Worm (Caenorhabditis elegans): ENCODE results near the gene gipc-2.

Gene gipc-2

DNA sequence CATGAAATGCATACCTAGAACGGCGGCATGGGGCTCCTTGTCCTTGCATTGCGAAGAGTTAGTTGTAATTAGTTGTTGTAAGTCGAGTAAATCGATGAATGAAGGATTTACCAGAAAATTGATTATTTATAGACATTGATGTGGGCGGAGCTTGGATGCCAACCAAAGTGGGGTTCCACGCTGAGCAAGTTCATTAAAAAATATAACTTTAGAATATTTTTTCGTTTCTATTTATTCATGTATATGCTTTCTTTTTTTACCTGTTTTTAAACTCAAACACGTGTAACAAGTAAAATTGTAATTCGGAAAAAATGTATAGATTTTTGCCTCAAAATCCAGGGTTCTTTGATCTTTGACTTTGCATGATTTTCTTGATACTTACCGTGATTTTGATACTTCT lies at the start of gene gipc-2:
gipc-2 (minus strand) TSS at position 101 of the 400 bp plus-strand sequence.
- TF ChIP-seq nhr-76 (tag; optimal IDR thresholded peaks at IDR 0.05) (no peak), egl-27 (tag; optimal IDR thresholded peaks at IDR 0.05) (no peak), ztf-7 (tag; optimal IDR thresholded peaks at IDR 0.05) (no peak), dmd-6 (GFP tag; IDR thresholded peaks at IDR 0.05) (no peak), mxl-3 (GFP tag; optimal IDR thresholded peaks at IDR 0.05) (no peak), nhr-42 (GFP tag; IDR thresholded peaks at IDR 0.05) (no peak), ama-1 (optimal IDR thresholded peaks at IDR 0.05) (no peak), unc-130 (GFP tag; optimal IDR thresholded peaks at IDR 0.05) (no peak), madf-9 (GFP tag; conservative IDR thresholded peaks at IDR 0.05) (no peak), ceh-32 (tag; optimal IDR thresholded peaks at IDR 0.05; ENCODE audit: poor library complexity) (no peak), fos-1 (tag; optimal IDR thresholded peaks at IDR 0.05) (no peak), egl-43 (GFP tag; IDR thresholded peaks at IDR 0.05) (no peak), hif-1 (tag; optimal IDR thresholded peaks at IDR 0.05) (no peak)

DNA sequence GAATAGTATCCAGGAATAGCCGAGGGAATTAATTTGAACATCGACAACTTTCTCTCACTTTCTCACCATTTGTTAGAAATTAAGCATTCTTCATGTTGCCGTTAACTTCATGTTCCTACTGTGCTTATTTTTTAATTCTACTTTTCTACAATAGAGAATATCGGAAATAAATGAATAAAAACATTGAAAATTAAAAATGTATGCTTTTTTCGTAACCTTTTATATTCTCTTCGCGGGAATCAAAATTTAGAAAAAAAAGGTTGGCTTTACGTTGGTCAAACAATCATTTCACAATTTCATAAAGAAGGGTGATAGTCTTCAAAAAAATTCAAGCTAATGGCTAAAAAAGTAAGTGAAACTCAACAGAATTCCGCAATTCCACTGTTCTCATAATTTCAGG lies 48.4 kb upstream of the gipc-2 start, which contains the start of gene W01B6.5:
W01B6.5 (plus strand) TSS at position 301 of the 400 bp plus-strand sequence.
- TF ChIP-seq zfp-2 (tag; optimal IDR thresholded peaks at IDR 0.05) = no peak
- TF ChIP-seq unc-130 (GFP tag; optimal IDR thresholded peaks at IDR 0.05) = no peak
- TF ChIP-seq ceh-32 (tag; optimal IDR thresholded peaks at IDR 0.05; ENCODE audit: poor library complexity) = no peak
- no peak for TF ChIP-seq nhr-102 (tag; optimal IDR thresholded peaks at IDR 0.05)
- TF ChIP-seq arid-1 (GFP tag; conservative IDR thresholded peaks at IDR 0.05) = no peak

DNA sequence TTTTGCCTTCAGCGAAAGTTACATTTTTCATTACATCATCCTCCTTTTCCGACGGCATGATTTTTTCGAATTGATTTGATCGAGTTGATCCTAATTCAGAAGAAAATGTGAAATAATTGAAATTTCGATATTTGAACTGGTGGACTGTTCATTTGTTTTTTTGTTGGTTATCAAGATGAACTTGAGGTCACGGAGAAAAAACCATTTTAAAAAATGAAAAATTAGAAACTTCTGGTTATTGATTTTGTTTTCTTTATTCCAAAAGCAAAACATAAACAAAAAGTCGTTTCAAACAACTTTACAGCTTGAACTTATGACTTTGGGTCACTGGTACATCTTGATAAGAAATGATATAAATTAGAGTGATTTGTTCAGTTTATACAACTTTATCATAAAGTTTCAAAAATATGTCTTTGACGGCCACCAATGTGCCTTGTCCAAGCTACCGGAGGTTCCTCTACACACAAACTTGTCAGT lies 47.6 kb upstream of the gipc-2 start, which contains the start of the genes ttbk-4 and W01B6.4:
ttbk-4 (minus strand) TSS at position 101 of the 477 bp plus-strand sequence.
W01B6.4 (plus strand) TSS at position 427 of the 477 bp plus-strand sequence.
- no peak for TF ChIP-seq egl-27 (tag; optimal IDR thresholded peaks at IDR 0.05)
- TF ChIP-seq skn-1 (tag; optimal IDR thresholded peaks at IDR 0.05) = no peak
- peak in 1 of 2 experiments; percentile 2 for TF ChIP-seq unc-62 (GFP tag; optimal IDR thresholded peaks at IDR 0.05 in 1 of 2)
- TF ChIP-seq unc-62 (tag; optimal IDR thresholded peaks at IDR 0.05) = no peak
- TF ChIP-seq F37D6.2 (tag; optimal IDR thresholded peaks at IDR 0.05) = no peak

DNA sequence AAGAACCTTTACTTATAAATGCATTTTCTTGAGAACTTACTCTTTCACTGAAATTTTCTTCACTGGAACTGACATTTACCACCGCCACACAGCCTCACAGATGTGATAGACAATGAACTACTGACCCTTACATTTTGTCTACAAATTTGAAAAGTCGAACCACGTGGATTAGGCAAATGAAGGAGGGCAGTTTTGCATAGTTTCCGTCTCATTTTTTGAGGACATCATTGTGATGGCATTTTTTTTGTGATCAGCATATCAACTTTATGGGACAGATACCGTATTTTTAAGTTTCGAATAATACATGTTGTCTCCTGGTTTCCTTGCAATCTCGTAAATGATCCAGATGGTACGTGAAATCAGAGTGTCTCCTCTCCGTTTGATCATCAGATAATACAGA lies 45.1 kb upstream of the gipc-2 start, which contains the start of gene W01B6.3:
W01B6.3 (minus strand) TSS at position 101 of the 400 bp plus-strand sequence.
- TF ChIP-seq lir-3 (tag; optimal IDR thresholded peaks at IDR 0.05) (no peak), pqm-1 (tag; optimal IDR thresholded peaks at IDR 0.05) (no peak), unc-62 (GFP tag; optimal IDR thresholded peaks at IDR 0.05 in 1 of 2) (peak in 1 of 2 experiments; percentile 50), unc-62 (tag; optimal IDR thresholded peaks at IDR 0.05) (no peak), lsy-2 (tag; optimal IDR thresholded peaks at IDR 0.05) (no peak), ceh-62 (tag; optimal IDR thresholded peaks at IDR 0.05) (no peak), unc-39 (tag; optimal IDR thresholded peaks at IDR 0.05) (no peak), hlh-11 (tag; optimal IDR thresholded peaks at IDR 0.05) (no peak), hmg-1.1 (GFP tag; IDR thresholded peaks at IDR 0.05) (no peak)

DNA sequence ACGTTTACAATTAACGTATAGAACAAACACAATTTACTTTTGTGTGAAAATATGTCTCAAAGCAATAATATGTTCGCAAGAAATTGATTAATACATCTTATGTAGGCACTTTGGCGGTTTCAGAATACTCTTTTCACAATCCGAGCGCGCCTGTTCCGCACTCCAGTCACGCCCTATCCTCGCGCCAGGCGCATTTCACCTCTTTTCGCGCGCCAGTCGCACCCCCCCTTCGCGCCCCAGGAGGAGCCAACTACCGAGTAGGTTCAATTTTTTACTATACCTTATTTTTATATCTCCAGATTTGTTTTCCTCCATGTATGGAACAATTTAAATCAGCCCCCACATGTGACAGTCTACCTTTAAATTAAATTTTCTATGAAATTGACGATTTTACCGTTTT lies 43.7 kb upstream of the gipc-2 start:
- peak; percentile 76 for TF ChIP-seq set-16 (GFP tag; IDR thresholded peaks at IDR 0.05)

DNA sequence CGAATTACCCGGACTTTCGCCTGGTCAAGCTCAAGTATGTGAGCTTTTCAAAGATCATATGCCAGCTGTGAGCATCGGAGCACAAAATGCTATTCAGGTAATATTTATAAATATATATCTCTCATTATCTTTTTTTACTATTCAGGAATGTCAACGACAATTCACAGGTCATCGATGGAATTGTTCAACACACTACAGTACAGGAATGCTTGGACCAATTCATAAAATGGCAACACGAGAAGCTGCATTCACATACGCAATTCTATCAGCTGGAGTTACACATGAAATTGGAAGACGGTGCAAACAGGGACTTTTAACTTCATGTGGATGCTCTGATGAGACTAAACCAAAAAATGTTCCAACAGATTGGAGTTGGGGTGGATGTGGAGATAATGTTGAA lies 40.8 kb upstream of the gipc-2 start:
- TF ChIP-seq ama-1 (optimal IDR thresholded peaks at IDR 0.05) (no peak), unc-62 (GFP tag; optimal IDR thresholded peaks at IDR 0.05 in 1 of 2) (peak in 1 of 2 experiments; percentile 96), unc-62 (tag; optimal IDR thresholded peaks at IDR 0.05) (no peak), nhr-41 (GFP tag; IDR thresholded peaks at IDR 0.05) (no peak), zfp-3 (GFP tag; conservative IDR thresholded peaks at IDR 0.05) (no peak)

All from whole organism, L4 larva.